Fruit fly (Drosophila melanogaster) whole organism, prepupa: ENCODE data around the gene NitFhit.

Source experiments
- CG15336 ChIP-seq: fragments of 200-800 bp; sonication (Bioruptor generic); IDR thresholded peaks from 2 replicates; pipeline ENCODE4 v1.3.6; 2022; ENCODE audit warnings: missing biosample characterization, missing genetic modification characterization
- dac ChIP-seq: fragments of 200-800 bp; sonication (Bioruptor generic); optimal IDR thresholded peaks from 2 replicates; lab custom pipeline; 2017; ENCODE audit warnings: missing biosample characterization, mild to moderate bottlenecking, missing genetic modification characterization
- eg ChIP-seq: fragments of 200-800 bp; sonication (Bioruptor generic); IDR thresholded peaks from 3 replicates; pipeline ENCODE4 v1.3.6; 2022; ENCODE audit warnings: missing biosample characterization, missing genetic modification characterization

dm6 chr3L:180262-180543 lies 23.3 kb upstream of the NitFhit start:
- TF ChIP-seq eg (GFP tag; lab: Robert Waterston, UW) (no peak), dac (GFP tag; lab: Kevin White, UChicago) (no peak), CG15336 (GFP tag; lab: Robert Waterston, UW) (no peak; the same call in 1 of the 2 replicates)
